Worm (Caenorhabditis elegans): ENCODE data around the gene C10E2.2.

ce11 chrX:16744940-16745339 lies at the start of gene C10E2.2:
- no peak for TF ChIP-seq chd-7 (tag; optimal IDR thresholded peaks at IDR 0.05)
- TF ChIP-seq ztf-26 (tag; optimal IDR thresholded peaks at IDR 0.05), result no peak
- TF ChIP-seq B0336.3 (GFP tag; IDR thresholded peaks at IDR 0.05), result no peak
- no peak for TF ChIP-seq let-607 (tag; optimal IDR thresholded peaks at IDR 0.05)
- no peak for TF ChIP-seq ztf-3 (GFP tag; optimal IDR thresholded peaks at IDR 0.05)
- TF ChIP-seq snpc-3.4 (tag; optimal IDR thresholded peaks at IDR 0.05), result no peak
- TF ChIP-seq akir-1 (GFP tag; optimal IDR thresholded peaks at IDR 0.05), result no peak
- TF ChIP-seq dpl-1 (GFP tag; optimal IDR thresholded peaks at IDR 0.05), result no peak
- no peak for TF ChIP-seq pha-4 (tag; optimal IDR thresholded peaks at IDR 0.05)
- TF ChIP-seq egrh-3 (GFP tag; IDR thresholded peaks at IDR 0.05), result no peak
- TF ChIP-seq F49E8.2 (tag; optimal IDR thresholded peaks at IDR 0.05; ENCODE audit: insufficient read depth), result no peak
- TF ChIP-seq unc-62 (GFP tag; optimal IDR thresholded peaks at IDR 0.05), result no peak
- TF ChIP-seq Y67H2A.10 (GFP tag; conservative IDR thresholded peaks at IDR 0.05), result no peak

All from whole organism, young adult.